Fruit fly (Drosophila melanogaster) whole organism, prepupa: ENCODE results near the gene CG14435.

Experiments used
- CG11762 ChIP-seq: fragments of 200-800 bp; sonication (Bioruptor generic); optimal IDR thresholded peaks from 3 replicates; lab custom pipeline; 2016; ENCODE audit warnings: missing biosample characterization, missing genetic modification characterization; ENCODE audit not compliant: insufficient read depth
- CG1621 ChIP-seq: fragments of 200-800 bp; sonication (Bioruptor generic); optimal IDR thresholded peaks from 3 replicates; lab custom pipeline; 2018; ENCODE audit warnings: missing biosample characterization, mild to moderate bottlenecking, missing genetic modification characterization
- CG16779 ChIP-seq: fragments of 200-800 bp; sonication (Bioruptor generic); optimal IDR thresholded peaks from 3 replicates; lab custom pipeline; 2017; ENCODE audit warnings: missing biosample characterization, mild to moderate bottlenecking, missing genetic modification characterization
- CG34406 ChIP-seq: fragments of 200-800 bp; sonication (Bioruptor generic); optimal IDR thresholded peaks from 3 replicates; lab custom pipeline; 2016; ENCODE audit warnings: missing biosample characterization, missing genetic modification characterization
- Ets96B ChIP-seq: fragments of 200-800 bp; optimal IDR thresholded peaks from 2 replicates; lab custom pipeline; 2019; ENCODE audit warnings: missing biosample characterization, mild to moderate bottlenecking, missing genetic modification characterization, moderate library complexity
- Met ChIP-seq: fragments of 200-800 bp; sonication (Bioruptor generic); optimal IDR thresholded peaks from 3 replicates; lab custom pipeline; 2016; ENCODE audit warnings: missing biosample characterization, missing genetic modification characterization
- Sox15 ChIP-seq: fragments of 200-800 bp; sonication (Bioruptor generic); optimal IDR thresholded peaks from 3 replicates; lab custom pipeline; 2016; ENCODE audit warnings: missing biosample characterization, missing genetic modification characterization
- eg ChIP-seq: fragments of 200-800 bp; sonication (Bioruptor generic); IDR thresholded peaks from 3 replicates; pipeline ENCODE4 v1.3.6; 2022; ENCODE audit warnings: missing biosample characterization, missing genetic modification characterization
- fd59A ChIP-seq: fragments of 200-800 bp; sonication (Bioruptor generic); optimal IDR thresholded peaks from 2 replicates; lab custom pipeline; 2017; ENCODE audit warnings: missing biosample characterization, mild to moderate bottlenecking, missing genetic modification characterization, missing genetic modification reagents

DNA sequence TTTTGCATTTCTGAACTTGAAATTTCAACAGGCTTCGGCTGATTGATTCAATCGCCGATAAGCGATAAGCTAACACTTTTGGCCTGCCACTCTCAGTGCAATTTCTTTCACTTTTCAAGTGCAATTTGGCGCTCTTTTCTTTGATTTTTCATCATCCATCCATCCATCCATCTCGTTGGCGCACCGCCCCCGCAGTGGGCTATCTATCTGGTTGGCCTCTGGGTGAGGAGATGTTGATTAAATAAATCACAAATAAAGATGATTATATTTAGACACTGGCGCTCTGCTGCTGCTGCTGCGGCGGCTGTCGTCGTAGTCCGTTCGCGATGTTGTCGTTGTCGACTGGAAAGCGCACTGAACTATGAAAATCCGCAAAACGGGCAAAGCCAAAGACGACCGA is 52.8 kb downstream of the CG14435 start:
- TF ChIP-seq fd59A (no peak), CG1621 (tag; lab: Kevin White, UChicago) (no peak), CG11762 (GFP tag; lab: Kevin White, UChicago) (no peak), Sox15 (no peak), eg (GFP tag; lab: Robert Waterston, UW) (no peak), Ets96B (no peak), CG16779 (tag; lab: Kevin White, UChicago) (no peak), CG34406 (GFP tag; lab: Kevin White, UChicago) (no peak), Met (GFP tag; lab: Kevin White, UChicago) (no peak)
